Worm (Caenorhabditis elegans) whole organism, late embryonic: ENCODE data around the gene dolk-1.

ENCODE experiments used
- C08G9.2 ChIP-seq: sonication (generic microtip); optimal IDR thresholded peaks from 2 replicates; lab custom pipeline; 2016; ENCODE audit warnings: mild to moderate bottlenecking, missing genetic modification characterization, moderate library complexity, missing compliant biosample characterization
- F13H6.1 ChIP-seq: sonication (generic microtip); optimal IDR thresholded peaks from 2 replicates; lab custom pipeline; 2016; ENCODE audit warnings: missing genetic modification characterization, missing compliant biosample characterization
- K09A11.1 ChIP-seq: sonication (generic microtip); optimal IDR thresholded peaks from 2 replicates; lab custom pipeline; 2017; ENCODE audit warnings: antibody characterized with exemption, mild to moderate bottlenecking, missing genetic modification characterization, missing compliant biosample characterization; ENCODE audit not compliant: insufficient read depth
- ama-1 ChIP-seq: fragments of 150-350 bp; optimal IDR thresholded peaks from 2 replicates; lab custom pipeline; 2014
- ceh-14 ChIP-seq: sonication (generic microtip); optimal IDR thresholded peaks from 2 replicates; lab custom pipeline; 2016; ENCODE audit warnings: missing genotype, missing genetic modification characterization, missing compliant biosample characterization
- ceh-2 ChIP-seq: sonication (generic microtip); optimal IDR thresholded peaks from 2 replicates; lab custom pipeline; 2016; ENCODE audit warnings: missing genotype, missing genetic modification characterization, missing compliant biosample characterization
- ceh-30 ChIP-seq: fragments of 150-350 bp; optimal IDR thresholded peaks from 2 replicates; lab custom pipeline; 2014; ENCODE audit warnings: missing biosample characterization, missing genetic modification characterization
- ceh-31 ChIP-seq: sonication (generic microtip); optimal IDR thresholded peaks from 2 replicates; lab custom pipeline; 2016; ENCODE audit warnings: missing genetic modification characterization, missing compliant biosample characterization
- ceh-34 ChIP-seq: sonication (generic microtip); optimal IDR thresholded peaks from 2 replicates; lab custom pipeline; 2016; ENCODE audit warnings: mild to moderate bottlenecking, missing genetic modification characterization, missing compliant biosample characterization
- ceh-45 ChIP-seq: fragments of 200-800 bp; sonication (Bioruptor generic); IDR thresholded peaks from 2 replicates; pipeline ENCODE4 v1.3.6; 2022; ENCODE audit warnings: missing genetic modification reagents, missing genetic modification characterization, missing compliant biosample characterization
- ceh-48 ChIP-seq: sonication (generic microtip); optimal IDR thresholded peaks from 2 replicates; lab custom pipeline; 2016; ENCODE audit warnings: missing genetic modification characterization, inconsistent platforms, missing compliant biosample characterization
- ceh-9 ChIP-seq: sonication (generic microtip); optimal IDR thresholded peaks from 2 replicates; lab custom pipeline; 2016; ENCODE audit warnings: mild to moderate bottlenecking, missing genetic modification characterization, inconsistent platforms, missing compliant biosample characterization
- elt-2 ChIP-seq: sonication (generic microtip); optimal IDR thresholded peaks from 2 replicates; lab custom pipeline; 2016; ENCODE audit warnings: missing genetic modification reagents, missing genetic modification characterization, missing compliant biosample characterization
- ets-4 ChIP-seq: sonication (generic microtip); optimal IDR thresholded peaks from 2 replicates; lab custom pipeline; 2016; ENCODE audit warnings: missing genetic modification characterization, missing compliant biosample characterization
- fax-1 ChIP-seq: sonication (generic microtip); optimal IDR thresholded peaks from 2 replicates; lab custom pipeline; 2016; ENCODE audit warnings: missing genotype, missing genetic modification characterization, missing compliant biosample characterization
- gmeb-2 ChIP-seq: sonication (generic microtip); optimal IDR thresholded peaks from 2 replicates; lab custom pipeline; 2016; ENCODE audit warnings: missing genetic modification characterization, inconsistent platforms, missing compliant biosample characterization
- hlh-13 ChIP-seq: fragments of 200-800 bp; sonication (Bioruptor generic); optimal IDR thresholded peaks from 2 replicates; lab custom pipeline; 2018; ENCODE audit warnings: mild to moderate bottlenecking, missing genetic modification characterization, missing compliant biosample characterization
- hlh-30 ChIP-seq: sonication (generic microtip); optimal IDR thresholded peaks from 2 replicates; lab custom pipeline; 2017; ENCODE audit warnings: antibody characterized with exemption, missing genetic modification characterization, missing compliant biosample characterization; ENCODE audit not compliant: insufficient read depth
- lim-6 ChIP-seq: sonication (generic microtip); optimal IDR thresholded peaks from 2 replicates; lab custom pipeline; 2016; ENCODE audit warnings: missing genetic modification characterization, missing compliant biosample characterization
- mec-3 ChIP-seq: sonication (generic microtip); optimal IDR thresholded peaks from 2 replicates; lab custom pipeline; 2016; ENCODE audit warnings: borderline replicate concordance, missing genetic modification characterization, missing compliant biosample characterization
- nfya-1 ChIP-seq: sonication (generic microtip); optimal IDR thresholded peaks from 2 replicates; lab custom pipeline; 2017; ENCODE audit warnings: missing genetic modification characterization, mild to moderate bottlenecking, missing compliant biosample characterization, antibody characterized with exemption, moderate library complexity
- npax-4 ChIP-seq: sonication (generic microtip); optimal IDR thresholded peaks from 2 replicates; lab custom pipeline; 2016; ENCODE audit warnings: missing genetic modification characterization, missing compliant biosample characterization
- pag-3 ChIP-seq: sonication (generic microtip); optimal IDR thresholded peaks from 2 replicates; lab custom pipeline; 2016; ENCODE audit warnings: missing compliant biosample characterization, missing genetic modification characterization, borderline replicate concordance
- pha-2 ChIP-seq: sonication (generic microtip); optimal IDR thresholded peaks from 2 replicates; lab custom pipeline; 2017; ENCODE audit warnings: mild to moderate bottlenecking, missing genetic modification characterization, missing compliant biosample characterization
- pha-4 ChIP-seq: fragments of 150-350 bp; optimal IDR thresholded peaks from 2 replicates; lab custom pipeline; 2018; ENCODE audit warnings: missing biosample characterization, missing genetic modification reagents, missing genetic modification characterization
- pros-1 ChIP-seq: fragments of 150-350 bp; optimal IDR thresholded peaks from 2 replicates; lab custom pipeline; 2014; ENCODE audit warnings: missing biosample characterization, missing genetic modification reagents, missing genetic modification characterization
- sdc-2 ChIP-seq: sonication (generic microtip); optimal IDR thresholded peaks from 2 replicates; lab custom pipeline; 2016; ENCODE audit warnings: missing genotype, missing genetic modification characterization, missing compliant biosample characterization
- sox-4 ChIP-seq: sonication (generic microtip); optimal IDR thresholded peaks from 2 replicates; lab custom pipeline; 2017; ENCODE audit warnings: mild to moderate bottlenecking, missing genetic modification characterization, inconsistent platforms, missing compliant biosample characterization
- tbx-2 ChIP-seq: sonication (generic microtip); optimal IDR thresholded peaks from 2 replicates; lab custom pipeline; 2016; ENCODE audit warnings: missing genetic modification characterization, missing compliant biosample characterization
- unc-42 ChIP-seq: sonication (generic microtip); optimal IDR thresholded peaks from 2 replicates; lab custom pipeline; 2016; ENCODE audit warnings: missing genotype, missing genetic modification characterization, missing compliant biosample characterization

dolk-1 gene

ce11 chrIII:11933539-11933938 lies at the start of gene dolk-1:
Gene dolk-1, minus strand, starts transcription at chrIII:11933639.
- TF ChIP-seq lim-6 (tag; lab: Kevin White, UChicago), result no peak
- no peak for TF ChIP-seq ceh-30 (tag; lab: Kevin White, UChicago)
- no peak for TF ChIP-seq ets-4 (tag; lab: Kevin White, UChicago)
- no peak for TF ChIP-seq ceh-45
- no peak for TF ChIP-seq elt-2 (tag; lab: Kevin White, UChicago)
- no peak for TF ChIP-seq gmeb-2 (tag; lab: Kevin White, UChicago)
- TF ChIP-seq, all 69 proteins: peak for 0

DNA sequence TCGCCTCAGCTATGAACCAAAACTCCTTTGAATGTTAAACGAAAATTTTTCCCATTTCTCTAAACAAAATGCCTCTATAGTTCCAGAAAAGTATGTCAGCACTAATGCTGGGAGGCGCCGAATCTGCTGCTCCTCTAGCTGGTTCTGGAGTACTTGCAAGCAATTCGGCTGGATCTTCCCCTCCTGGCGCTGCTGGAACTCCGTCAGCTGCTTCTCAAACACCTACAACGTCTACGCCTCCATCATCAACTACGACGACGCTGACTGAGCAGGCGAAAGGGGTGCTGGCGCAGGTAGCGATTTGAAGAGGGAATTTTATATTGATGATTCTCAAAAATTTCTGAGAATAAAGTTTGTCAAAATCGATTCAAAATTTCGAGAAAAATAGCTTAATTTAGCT lies 49.0 kb upstream of the dolk-1 start:
- TF ChIP-seq gmeb-2 (tag; lab: Kevin White, UChicago), result no peak
- TF ChIP-seq ceh-9 (tag; lab: Kevin White, UChicago), result no peak
- no peak for TF ChIP-seq ceh-34 (tag; lab: Kevin White, UChicago)
- TF ChIP-seq ceh-48 (tag; lab: Kevin White, UChicago), result no peak
- TF ChIP-seq, all 69 proteins: peak for 0

ce11 chrIII:11981539-11981938 lies 48.1 kb upstream of the dolk-1 start:
- TF ChIP-seq ama-1 (lab: Kevin White, UChicago), result no peak
- TF ChIP-seq C08G9.2, result no peak
- peak; percentile 4 for TF ChIP-seq hlh-30 (tag; lab: Kevin White, UChicago)
- TF ChIP-seq nfya-1 (tag; lab: Kevin White, UChicago), result peak; percentile 41

- TF ChIP-seq unc-42 (tag; lab: Kevin White, UChicago) (no peak), nfya-1 (tag; lab: Kevin White, UChicago) (peak; percentile 95)
Measured at ce11 chrIII:11980743-11981142, 47.3 kb upstream of the dolk-1 start.

- TF ChIP-seq hlh-13 (no peak), nfya-1 (tag; lab: Kevin White, UChicago) (peak; percentile 82), pha-2 (tag; lab: Kevin White, UChicago) (no peak), pha-4 (tag; lab: Kevin White, UChicago) (no peak), K09A11.1 (no peak)
Measured at ce11 chrIII:11978742-11979141, 45.3 kb upstream of the dolk-1 start, which contains the start of gene Y56A3A.30. Gene Y56A3A.30, minus strand, starts transcription at chrIII:11979065.

- TF ChIP-seq ets-4 (tag; lab: Kevin White, UChicago), result peak; percentile 12
- no peak for TF ChIP-seq npax-4 (tag; lab: Kevin White, UChicago)
- no peak for TF ChIP-seq lim-6 (tag; lab: Kevin White, UChicago)
- TF ChIP-seq nfya-1 (tag; lab: Kevin White, UChicago), result peak; percentile 17
- TF ChIP-seq ceh-31 (tag; lab: Kevin White, UChicago), result peak; percentile 38
- TF ChIP-seq C08G9.2, result peak; percentile 17
Measured at ce11 chrIII:11974414-11974813, 41.0 kb upstream of the dolk-1 start, which contains the start of gene Y56A3A.31. Gene Y56A3A.31, plus strand, starts transcription at chrIII:11974477.

DNA sequence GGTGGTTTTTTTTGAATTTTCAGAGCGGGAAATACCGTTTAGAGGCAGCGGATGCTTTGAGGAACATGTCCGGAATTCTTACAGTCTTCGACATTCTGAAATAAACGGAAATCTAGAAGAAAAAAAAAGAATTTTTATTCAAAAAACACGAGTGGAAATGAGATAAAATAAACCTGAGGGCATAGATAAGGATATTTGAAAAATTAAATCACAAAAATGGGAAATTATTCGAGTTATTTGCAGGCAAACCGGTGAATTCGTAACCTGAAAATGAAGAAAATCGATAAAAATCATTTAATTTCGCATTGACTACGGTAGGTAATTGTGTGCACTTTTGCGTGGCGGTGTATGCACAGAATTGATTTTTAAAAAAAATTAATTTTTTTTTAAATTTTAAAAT lies 40.6 kb upstream of the dolk-1 start, which contains the start of gene ung-1:
TSS of gene ung-1 (minus strand) at position 101 of the 400 bp plus-strand sequence.
- TF ChIP-seq ceh-14, result no peak
- no peak for TF ChIP-seq mec-3 (tag; lab: Kevin White, UChicago)
- TF ChIP-seq ama-1 (lab: Kevin White, UChicago), result no peak
- no peak for TF ChIP-seq tbx-2 (tag; lab: Kevin White, UChicago)
- TF ChIP-seq sox-4 (tag; lab: Kevin White, UChicago), result no peak
- no peak for TF ChIP-seq fax-1 (tag; lab: Kevin White, UChicago)
- TF ChIP-seq ceh-48 (tag; lab: Kevin White, UChicago), result no peak
- TF ChIP-seq pag-3 (tag; lab: Kevin White, UChicago), result no peak
- no peak for TF ChIP-seq pros-1
- no peak for TF ChIP-seq C08G9.2
- TF ChIP-seq F13H6.1 (tag; lab: Kevin White, UChicago), result no peak
- TF ChIP-seq ceh-2, result no peak
- TF ChIP-seq lim-6 (tag; lab: Kevin White, UChicago), result no peak
- TF ChIP-seq sdc-2 (tag; lab: Kevin White, UChicago), result no peak
